Worm (Caenorhabditis elegans) whole organism, L4 larva: ENCODE measurements around the gene srbc-58.

Experiments
- T20F7.1 ChIP-seq: fragments of 200-800 bp; sonication (Bioruptor generic); optimal IDR thresholded peaks from 2 replicates; lab custom pipeline; 2018; ENCODE audit warnings: mild to moderate bottlenecking, missing genetic modification characterization, missing compliant biosample characterization
- T26A8.4 ChIP-seq: fragments of 200-800 bp; sonication (Bioruptor generic); IDR thresholded peaks from 2 replicates; pipeline ENCODE4 v1.3.6; 2022; ENCODE audit warnings: missing genetic modification characterization, missing compliant biosample characterization
- ces-1 ChIP-seq: fragments of 150-350 bp; sonication (generic microtip); optimal IDR thresholded peaks from 4 replicates; lab custom pipeline; 2014; ENCODE audit warnings: missing biosample characterization, missing genetic modification reagents, missing genetic modification characterization
- daf-8 ChIP-seq: fragments of 200-800 bp; sonication (Bioruptor generic); IDR thresholded peaks from 2 replicates; pipeline ENCODE4 v1.3.6; 2022; ENCODE audit warnings: missing genetic modification characterization, missing compliant biosample characterization
- fkh-10 ChIP-seq: fragments of 150-350 bp; optimal IDR thresholded peaks from 2 replicates; lab custom pipeline; 2014; ENCODE audit warnings: missing biosample characterization, missing genetic modification reagents, missing genetic modification characterization
- fos-1 ChIP-seq: fragments of 150-350 bp; optimal IDR thresholded peaks from 2 replicates; lab custom pipeline; 2014; ENCODE audit warnings: missing biosample characterization, missing genetic modification characterization
- lin-13 ChIP-seq: fragments of 150-350 bp; optimal IDR thresholded peaks from 2 replicates; lab custom pipeline; 2014; ENCODE audit warnings: missing biosample characterization, missing genetic modification reagents, missing genetic modification characterization
- lin-39 ChIP-seq: fragments of 150-350 bp; optimal IDR thresholded peaks from 2 replicates; lab custom pipeline; 2014; ENCODE audit warnings: missing biosample characterization, missing genetic modification reagents, missing genetic modification characterization
- nhr-28 ChIP-seq: fragments of 150-350 bp; optimal IDR thresholded peaks from 2 replicates; lab custom pipeline; 2014; ENCODE audit warnings: missing biosample characterization, missing genetic modification characterization
- spr-3 ChIP-seq: fragments of 200-800 bp; sonication (Bioruptor generic); optimal IDR thresholded peaks from 2 replicates; lab custom pipeline; 2018; ENCODE audit warnings: mild to moderate bottlenecking, missing genetic modification characterization, missing compliant biosample characterization

DNA sequence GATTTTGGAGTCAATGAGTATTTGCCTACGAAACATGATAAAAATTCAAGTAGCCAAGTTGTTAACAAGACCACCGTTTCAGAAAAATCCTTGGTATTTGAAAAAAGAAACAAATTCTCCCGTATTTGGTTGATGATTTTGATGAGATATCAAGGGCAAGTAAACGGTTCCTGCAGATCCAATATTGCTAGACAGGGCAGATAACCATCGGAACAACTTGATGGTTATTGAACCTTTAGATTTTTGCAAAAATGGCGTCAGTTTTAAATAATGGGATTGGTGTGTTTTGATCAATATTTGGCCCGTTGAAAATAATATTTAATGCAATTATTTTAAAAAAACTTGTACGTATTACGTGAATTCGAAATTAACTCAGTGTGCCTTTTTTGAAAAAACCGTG is 25.5 kb downstream of the srbc-58 start:
- TF ChIP-seq fkh-10 (GFP tag; lab: Kevin White, UChicago) (no peak), daf-8 (GFP tag; lab: Robert Waterston, UW) (no peak), lin-39 (tag; lab: Kevin White, UChicago) (no peak), T26A8.4 (GFP tag; lab: Robert Waterston, UW) (no peak), fos-1 (tag; lab: Kevin White, UChicago) (no peak), T20F7.1 (no peak), nhr-28 (tag; lab: Kevin White, UChicago) (no peak), spr-3 (GFP tag; lab: Kevin White, UChicago) (no peak), lin-13 (GFP tag; lab: Kevin White, UChicago) (no peak), ces-1 (no peak)
